Fruit fly (Drosophila melanogaster) whole organism: ENCODE results near the gene ZIPIC.

Experiments
- CG8478 ChIP-seq: fragments of >200 bp; optimal IDR thresholded peaks from 2 replicates; lab custom pipeline; 2018; ENCODE audit warnings: inconsistent platforms
- EcR ChIP-seq, 2 experiments: fragments of >200 bp; optimal IDR thresholded peaks; 2 replicates each; lab custom pipeline; 2017; ENCODE audit warnings: missing biosample characterization in 2 of 2, missing genetic modification characterization in 2 of 2, missing genetic modification reagents in 2 of 2
- pan ChIP-seq: fragments of >200 bp; optimal IDR thresholded peaks from 2 replicates; lab custom pipeline; 2017
- psq ChIP-seq: fragments of >200 bp; optimal IDR thresholded peaks from 2 replicates; lab custom pipeline; 2017
- usp ChIP-seq: fragments of >200 bp; optimal IDR thresholded peaks from 2 replicates; lab custom pipeline; 2017; ENCODE audit warnings: missing biosample characterization, missing genetic modification characterization, mixed read lengths

- TF ChIP-seq pan (lab: Kevin White, UChicago) (no peak), CG8478 (lab: Kevin White, UChicago) (no peak), psq (lab: Kevin White, UChicago) (no peak), EcR (GFP tag; optimal IDR thresholded peaks at IDR 0.05; lab: Kevin White, UChicago) (no peak), usp (GFP tag; lab: Kevin White, UChicago) (no peak)
Observed at dm6 chr3R:30013909-30014308, 22.8 kb downstream of the ZIPIC start.
